Worm (Caenorhabditis elegans): ENCODE results near the gene F18A11.3.

DNA sequence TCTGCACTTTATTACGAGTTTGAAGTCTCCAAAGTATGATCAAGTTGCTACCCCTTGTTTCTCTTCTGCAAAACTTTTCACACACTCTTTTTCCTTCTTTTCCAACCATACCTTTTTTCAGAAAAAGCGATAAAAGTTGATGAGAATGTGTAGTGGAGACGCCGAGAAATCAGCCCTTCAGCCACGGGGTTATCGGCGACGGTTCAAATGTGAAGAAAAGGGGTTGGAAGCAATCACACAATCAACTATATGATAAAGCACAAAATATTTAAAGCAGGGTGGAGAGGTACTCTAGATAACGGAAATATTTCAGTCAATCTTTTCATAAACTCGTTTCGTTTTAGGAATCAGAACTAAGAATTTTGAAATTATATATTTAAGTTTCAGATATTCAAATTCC is 36.5 kb upstream of the F18A11.3 start, which contains the start of gene F42G4.5:
- TF ChIP-seq F44E2.7 (GFP tag; IDR thresholded peaks at IDR 0.05) (no peak), ztf-11 (tag; optimal IDR thresholded peaks at IDR 0.05) (no peak), mdt-29 (GFP tag; IDR thresholded peaks at IDR 0.05) (no peak)

All from whole organism, L4 larva.